Worm (Caenorhabditis elegans) whole organism, L4 larva: ENCODE data around the gene hpo-30.

ENCODE experiments used
- lsy-2 ChIP-seq, 2 experiments: fragments of 150-350 bp in 1 of 2; sonication (generic microtip) in 1 of 2; optimal IDR thresholded peaks; 2 replicates each; lab custom pipeline; 2014 to 2017; ENCODE audit warnings: missing biosample characterization in 2 of 2, missing genetic modification characterization in 2 of 2
- nhr-28 ChIP-seq: fragments of 150-350 bp; optimal IDR thresholded peaks from 2 replicates; lab custom pipeline; 2014; ENCODE audit warnings: missing biosample characterization, missing genetic modification characterization
- nhr-6 ChIP-seq: fragments of 150-350 bp; optimal IDR thresholded peaks from 2 replicates; lab custom pipeline; 2014; ENCODE audit warnings: missing biosample characterization, missing genetic modification characterization

ce11 chrV:12301985-12302591 lies 8.1 kb downstream of the hpo-30 start, which contains the start of the genes frm-7 and F55C5.17:
- TF ChIP-seq lsy-2 (tag; optimal IDR thresholded peaks at IDR 0.05; lab: Kevin White, UChicago): no peak
- no peak for TF ChIP-seq nhr-6 (tag; lab: Kevin White, UChicago)
- TF ChIP-seq nhr-28: peak; percentile 19
